Worm (Caenorhabditis elegans) whole organism, young adult: Measurements from ENCODE around the gene Y61A9LA.10.

Experiments
- B0019.2 ChIP-seq: fragments of 200-800 bp; sonication (Bioruptor generic); conservative IDR thresholded peaks from 2 replicates; pipeline ENCODE4 v1.3.6; 2022; ENCODE audit warnings: missing genetic modification reagents, missing genetic modification characterization, missing compliant biosample characterization
- C17E4.6 ChIP-seq: fragments of 200-800 bp; sonication (Bioruptor generic); IDR thresholded peaks from 2 replicates; pipeline ENCODE4 v1.3.6; 2022; ENCODE audit warnings: missing genetic modification reagents, missing genetic modification characterization, missing compliant biosample characterization
- D2030.7 ChIP-seq: fragments of 200-800 bp; sonication (Bioruptor generic); IDR thresholded peaks from 2 replicates; pipeline ENCODE4 v1.3.6; 2022; ENCODE audit warnings: missing genetic modification reagents, missing genetic modification characterization, missing compliant biosample characterization
- F22D6.2 ChIP-seq: sonication (generic microtip); optimal IDR thresholded peaks from 2 replicates; lab custom pipeline; 2016; ENCODE audit warnings: mild to moderate bottlenecking, missing genetic modification characterization, missing compliant biosample characterization
- F37B4.10 ChIP-seq: fragments of 200-800 bp; sonication (Bioruptor generic); IDR thresholded peaks from 2 replicates; pipeline ENCODE4 v1.3.6; 2022; ENCODE audit warnings: missing genetic modification characterization, missing compliant biosample characterization
- F55B11.4 ChIP-seq: sonication (generic microtip); optimal IDR thresholded peaks from 2 replicates; lab custom pipeline; 2016; ENCODE audit warnings: missing compliant biosample characterization, missing genetic modification characterization, borderline replicate concordance; ENCODE audit not compliant: insufficient read depth
- F57C9.4 ChIP-seq: sonication (generic microtip); optimal IDR thresholded peaks from 2 replicates; lab custom pipeline; 2017; ENCODE audit warnings: mild to moderate bottlenecking, missing genetic modification characterization, missing compliant biosample characterization
- T07F8.4 ChIP-seq: sonication (generic microtip); optimal IDR thresholded peaks from 2 replicates; lab custom pipeline; 2016; ENCODE audit warnings: mild to moderate bottlenecking, missing genetic modification characterization, moderate library complexity, missing compliant biosample characterization
- Y56A3A.18 ChIP-seq: fragments of 200-800 bp; sonication (Bioruptor generic); IDR thresholded peaks from 2 replicates; pipeline ENCODE4 v1.3.6; 2022; ENCODE audit warnings: missing genetic modification reagents, missing genetic modification characterization, missing compliant biosample characterization
- aptf-2 ChIP-seq: fragments of 200-800 bp; sonication (Bioruptor generic); conservative IDR thresholded peaks from 2 replicates; pipeline ENCODE4 v1.3.6; 2022; ENCODE audit warnings: missing genetic modification reagents, missing genetic modification characterization, missing compliant biosample characterization
- aptf-3 ChIP-seq: fragments of 200-800 bp; sonication (Bioruptor generic); IDR thresholded peaks from 2 replicates; pipeline ENCODE4 v1.3.6; 2022; ENCODE audit warnings: missing genetic modification characterization, missing compliant biosample characterization
- attf-3 ChIP-seq: fragments of 200-800 bp; sonication (Bioruptor generic); conservative IDR thresholded peaks from 2 replicates; pipeline ENCODE4 v1.3.6; 2022; ENCODE audit warnings: missing genetic modification reagents, missing genetic modification characterization, missing compliant biosample characterization
- cebp-2 ChIP-seq: fragments of 200-800 bp; sonication (Bioruptor generic); IDR thresholded peaks from 2 replicates; pipeline ENCODE4 v1.3.6; 2022; ENCODE audit warnings: missing genetic modification characterization, missing compliant biosample characterization
- ceh-40 ChIP-seq: fragments of 200-800 bp; sonication (Bioruptor generic); IDR thresholded peaks from 2 replicates; pipeline ENCODE4 v1.3.6; 2022; ENCODE audit warnings: missing genetic modification characterization, missing compliant biosample characterization
- ceh-58 ChIP-seq: fragments of 200-800 bp; sonication (Bioruptor generic); IDR thresholded peaks from 2 replicates; pipeline ENCODE4 v1.3.6; 2022; ENCODE audit warnings: missing genetic modification characterization, missing compliant biosample characterization
- ceh-79 ChIP-seq: sonication (generic microtip); optimal IDR thresholded peaks from 2 replicates; lab custom pipeline; 2017; ENCODE audit warnings: mild to moderate bottlenecking, missing genetic modification characterization, missing compliant biosample characterization
- ceh-91 ChIP-seq: fragments of 200-800 bp; sonication (Bioruptor generic); IDR thresholded peaks from 2 replicates; pipeline ENCODE4 v1.3.6; 2022; ENCODE audit warnings: missing genetic modification reagents, missing genetic modification characterization, missing compliant biosample characterization
- chd-7 ChIP-seq: sonication (generic microtip); optimal IDR thresholded peaks from 2 replicates; lab custom pipeline; 2016; ENCODE audit warnings: mild to moderate bottlenecking, missing genetic modification characterization, moderate library complexity, missing compliant biosample characterization
- dox-1 ChIP-seq: fragments of 200-800 bp; sonication (Bioruptor generic); IDR thresholded peaks from 2 replicates; pipeline ENCODE4 v1.3.6; 2022; ENCODE audit warnings: missing genetic modification reagents, missing genetic modification characterization, missing compliant biosample characterization
- dpl-1 ChIP-seq: fragments of 150-350 bp; optimal IDR thresholded peaks from 2 replicates; lab custom pipeline; 2014; ENCODE audit warnings: missing biosample characterization, missing genetic modification reagents, missing genetic modification characterization
- efl-1 ChIP-seq: fragments of 150-350 bp; optimal IDR thresholded peaks from 2 replicates; lab custom pipeline; 2014; ENCODE audit warnings: missing biosample characterization, missing genetic modification reagents, missing genetic modification characterization
- egl-18 ChIP-seq: fragments of 200-800 bp; sonication (Bioruptor generic); IDR thresholded peaks from 2 replicates; pipeline ENCODE4 v1.3.6; 2022; ENCODE audit warnings: missing genetic modification reagents, missing genetic modification characterization, missing compliant biosample characterization
- him-1 ChIP-seq: sonication (generic microtip); optimal IDR thresholded peaks from 2 replicates; lab custom pipeline; 2016; ENCODE audit warnings: missing genotype, missing genetic modification reagents, missing genetic modification characterization, missing compliant biosample characterization
- hlh-12 ChIP-seq: sonication (generic microtip); optimal IDR thresholded peaks from 2 replicates; lab custom pipeline; 2016; ENCODE audit warnings: missing genetic modification characterization, missing compliant biosample characterization
- hmg-20 ChIP-seq: fragments of 200-800 bp; sonication (Bioruptor generic); IDR thresholded peaks from 2 replicates; pipeline ENCODE4 v1.3.6; 2022; ENCODE audit warnings: missing genetic modification reagents, missing genetic modification characterization, missing compliant biosample characterization
- lin-54 ChIP-seq: fragments of 200-800 bp; sonication (Bioruptor generic); optimal IDR thresholded peaks from 2 replicates; lab custom pipeline; 2018; ENCODE audit warnings: mild to moderate bottlenecking, missing genetic modification characterization, missing compliant biosample characterization
- lsy-27 ChIP-seq: sonication (generic microtip); optimal IDR thresholded peaks from 2 replicates; lab custom pipeline; 2017; ENCODE audit warnings: missing genetic modification characterization, mild to moderate bottlenecking, missing compliant biosample characterization, antibody characterized with exemption, missing genotype, borderline replicate concordance; ENCODE audit not compliant: insufficient read depth
- mcd-1 ChIP-seq: fragments of 200-800 bp; sonication (Bioruptor generic); IDR thresholded peaks from 2 replicates; pipeline ENCODE4 v1.3.6; 2022; ENCODE audit warnings: missing genetic modification reagents, missing genetic modification characterization, missing compliant biosample characterization
- mes-4 ChIP-seq: sonication (generic microtip); optimal IDR thresholded peaks from 2 replicates; lab custom pipeline; 2016; ENCODE audit warnings: missing genotype, missing genetic modification characterization, missing compliant biosample characterization
- nfya-1 ChIP-seq: sonication (generic microtip); optimal IDR thresholded peaks from 2 replicates; lab custom pipeline; 2017; ENCODE audit warnings: antibody characterized with exemption, missing compliant biosample characterization, missing genetic modification characterization, borderline replicate concordance; ENCODE audit not compliant: insufficient read depth
- nfyb-1 ChIP-seq: fragments of 200-800 bp; sonication (Bioruptor generic); IDR thresholded peaks from 2 replicates; pipeline ENCODE4 v1.3.6; 2022; ENCODE audit warnings: missing genetic modification reagents, missing genetic modification characterization, missing compliant biosample characterization
- nhr-179 ChIP-seq: sonication (generic microtip); optimal IDR thresholded peaks from 2 replicates; lab custom pipeline; 2016; ENCODE audit warnings: mild to moderate bottlenecking, missing genetic modification characterization, missing compliant biosample characterization
- nhr-27 ChIP-seq: fragments of 200-800 bp; sonication (Bioruptor generic); optimal IDR thresholded peaks from 2 replicates; lab custom pipeline; 2018; ENCODE audit warnings: mild to moderate bottlenecking, missing genetic modification characterization, moderate library complexity, missing compliant biosample characterization
- nhr-80 ChIP-seq: sonication (generic microtip); optimal IDR thresholded peaks from 2 replicates; lab custom pipeline; 2016; ENCODE audit warnings: missing genetic modification characterization, missing compliant biosample characterization
- pbrm-1 ChIP-seq: fragments of 200-800 bp; sonication (Bioruptor generic); IDR thresholded peaks from 2 replicates; pipeline ENCODE4 v1.3.6; 2022; ENCODE audit warnings: missing genetic modification reagents, missing genetic modification characterization, missing compliant biosample characterization
- repo-1 ChIP-seq: sonication (generic microtip); optimal IDR thresholded peaks from 2 replicates; lab custom pipeline; 2017; ENCODE audit warnings: mild to moderate bottlenecking, missing genetic modification characterization, missing compliant biosample characterization
- snpc-3.4 ChIP-seq: sonication (generic microtip); optimal IDR thresholded peaks from 2 replicates; lab custom pipeline; 2017; ENCODE audit warnings: missing genetic modification characterization, mild to moderate bottlenecking, missing compliant biosample characterization, antibody characterized with exemption, moderate library complexity, missing genotype, missing genetic modification reagents
- snpc-4 ChIP-seq, 5 experiments: fragments of 150-350 bp in 1 of 5; sonication (generic microtip) in 4 of 5; optimal IDR thresholded peaks; 2 replicates each; lab custom pipeline; 2014 to 2018; ENCODE audit warnings: missing genetic modification characterization in 5 of 5, missing biosample characterization in 3 of 5, antibody characterized with exemption in 2 of 5, mild to moderate bottlenecking in 2 of 5, missing compliant biosample characterization in 2 of 5, missing genotype in 2 of 5, moderate library complexity in 2 of 5, missing genetic modification reagents in 1 of 5
- sptf-2 ChIP-seq: fragments of 200-800 bp; sonication (Bioruptor generic); optimal IDR thresholded peaks from 2 replicates; lab custom pipeline; 2018; ENCODE audit warnings: mild to moderate bottlenecking, missing genetic modification characterization, missing compliant biosample characterization
- unc-62 ChIP-seq: fragments of 150-350 bp; optimal IDR thresholded peaks from 2 replicates; lab custom pipeline; 2014; ENCODE audit warnings: missing biosample characterization, missing genetic modification reagents, missing genetic modification characterization
- ztf-22 ChIP-seq: fragments of 200-800 bp; sonication (Bioruptor generic); optimal IDR thresholded peaks from 2 replicates; lab custom pipeline; 2018; ENCODE audit warnings: mild to moderate bottlenecking, missing genetic modification characterization, moderate library complexity, missing compliant biosample characterization
- ztf-26 ChIP-seq: sonication (generic microtip); optimal IDR thresholded peaks from 2 replicates; lab custom pipeline; 2017; ENCODE audit warnings: missing genetic modification characterization, missing compliant biosample characterization

Gene Y61A9LA.10

ce11 chrV:4626344-4626743 lies 10.7 kb upstream of the Y61A9LA.10 start:
- no peak for TF ChIP-seq aptf-3 (GFP tag; lab: Robert Waterston, UW)
- TF ChIP-seq T07F8.4 (tag; lab: Kevin White, UChicago) = no peak
- TF ChIP-seq efl-1 (GFP tag; lab: Kevin White, UChicago) = no peak
- TF ChIP-seq unc-62 (GFP tag; lab: Kevin White, UChicago) = no peak
- TF ChIP-seq nhr-27 (tag; lab: Kevin White, UChicago) = no peak
- no peak for TF ChIP-seq sptf-2 (GFP tag; lab: Kevin White, UChicago)
- no peak for TF ChIP-seq B0019.2
- no peak for TF ChIP-seq mes-4 (tag; lab: Kevin White, UChicago)
- no peak for TF ChIP-seq nfyb-1 (GFP tag; lab: Robert Waterston, UW)
- TF ChIP-seq F55B11.4 (tag; lab: Kevin White, UChicago) = no peak
- TF ChIP-seq mcd-1 (GFP tag; lab: Robert Waterston, UW) = no peak
- TF ChIP-seq repo-1 (tag; lab: Kevin White, UChicago) = no peak

- peak; percentile 75 for TF ChIP-seq nfyb-1 (GFP tag; lab: Robert Waterston, UW)
- TF ChIP-seq him-1 (tag; lab: Kevin White, UChicago) = no peak
- TF ChIP-seq aptf-2 (GFP tag; lab: Robert Waterston, UW) = no peak
Observed at ce11 chrV:4624717-4625116, 9.1 kb upstream of the Y61A9LA.10 start.

- TF ChIP-seq ceh-91 (GFP tag; lab: Robert Waterston, UW) (no peak), snpc-4 (GFP tag; optimal IDR thresholded peaks at IDR 0.05; lab: Kevin White, UChicago) (no peak), snpc-4 (tag; optimal IDR thresholded peaks at IDR 0.05; lab: Kevin White, UChicago) (no peak), hlh-12 (tag; lab: Kevin White, UChicago) (no peak), snpc-3.4 (tag; lab: Kevin White, UChicago) (no peak), hmg-20 (GFP tag; lab: Robert Waterston, UW) (no peak), ceh-58 (GFP tag; lab: Robert Waterston, UW) (no peak), chd-7 (tag; lab: Kevin White, UChicago) (no peak), pbrm-1 (GFP tag; lab: Robert Waterston, UW) (no peak), aptf-2 (GFP tag; lab: Robert Waterston, UW) (no peak), ztf-26 (tag; lab: Kevin White, UChicago) (no peak), F22D6.2 (tag; lab: Kevin White, UChicago) (no peak), ztf-22 (GFP tag; lab: Kevin White, UChicago) (no peak), lsy-27 (no peak), attf-3 (GFP tag; lab: Robert Waterston, UW) (no peak), F57C9.4 (tag; lab: Kevin White, UChicago) (no peak), him-1 (tag; lab: Kevin White, UChicago) (no peak), dpl-1 (GFP tag; lab: Kevin White, UChicago) (no peak), F37B4.10 (no peak)
Observed at ce11 chrV:4623535-4623934, 7.9 kb upstream of the Y61A9LA.10 start.

- no peak for TF ChIP-seq D2030.7
- no peak for TF ChIP-seq C17E4.6 (GFP tag; lab: Robert Waterston, UW)
- no peak for TF ChIP-seq nhr-80
- no peak for TF ChIP-seq F55B11.4 (tag; lab: Kevin White, UChicago)
- no peak for TF ChIP-seq dox-1 (GFP tag; lab: Robert Waterston, UW)
- TF ChIP-seq cebp-2 = no peak
- TF ChIP-seq nhr-179 (tag; lab: Kevin White, UChicago) = no peak
- TF ChIP-seq ceh-79 = no peak
- no peak for TF ChIP-seq egl-18 (GFP tag; lab: Robert Waterston, UW)
- no peak for TF ChIP-seq ceh-40 (GFP tag; lab: Robert Waterston, UW)
- TF ChIP-seq lin-54 (GFP tag; lab: Kevin White, UChicago) = no peak
- TF ChIP-seq nfya-1 (tag; lab: Kevin White, UChicago) = no peak
- TF ChIP-seq Y56A3A.18 (GFP tag; lab: Robert Waterston, UW) = no peak
Observed at ce11 chrV:4617260-4617659, 1.6 kb upstream of the Y61A9LA.10 start, which contains the start of gene sumv-2. sumv-2 (plus strand) TSS chrV:4617560.
